Worm (Caenorhabditis elegans) whole organism, L1 larva: ENCODE measurements around the gene F07G11.2.
"Not testable (repeated sequence)": the region's sequence is repeated elsewhere in the genome, so short reads cannot be mapped to it uniquely, and the experiment has no call there.

ENCODE experiments used
- C04F5.9 ChIP-seq: sonication (generic microtip); optimal IDR thresholded peaks from 2 replicates; lab custom pipeline; 2016; ENCODE audit warnings: missing genetic modification characterization, missing compliant biosample characterization
- C34B4.2 ChIP-seq: sonication (generic microtip); optimal IDR thresholded peaks from 2 replicates; lab custom pipeline; 2017; ENCODE audit warnings: mild to moderate bottlenecking, missing genetic modification characterization, missing compliant biosample characterization
- F16B12.6 ChIP-seq: fragments of 150-350 bp; optimal IDR thresholded peaks from 2 replicates; lab custom pipeline; 2014; ENCODE audit warnings: missing biosample characterization, missing genetic modification characterization
- aly-2 ChIP-seq: fragments of 150-350 bp; optimal IDR thresholded peaks from 2 replicates; lab custom pipeline; 2014; ENCODE audit warnings: missing biosample characterization, missing genetic modification characterization
- blmp-1 ChIP-seq: fragments of 150-350 bp; optimal IDR thresholded peaks from 2 replicates; lab custom pipeline; 2014; ENCODE audit warnings: missing biosample characterization, missing genetic modification characterization
- ceh-63 ChIP-seq: fragments of 200-800 bp; sonication (Bioruptor generic); optimal IDR thresholded peaks from 2 replicates; lab custom pipeline; 2018; ENCODE audit warnings: mild to moderate bottlenecking, missing genetic modification characterization, missing compliant biosample characterization
- ceh-90 ChIP-seq: sonication (generic microtip); optimal IDR thresholded peaks from 2 replicates; lab custom pipeline; 2016; ENCODE audit warnings: missing genetic modification characterization, missing compliant biosample characterization
- dsc-1 ChIP-seq: sonication (generic microtip); optimal IDR thresholded peaks from 2 replicates; lab custom pipeline; 2016; ENCODE audit warnings: mild to moderate bottlenecking, missing genetic modification characterization, missing compliant biosample characterization
- efl-3 ChIP-seq: fragments of 200-800 bp; sonication (Bioruptor generic); optimal IDR thresholded peaks from 2 replicates; lab custom pipeline; 2018; ENCODE audit warnings: mild to moderate bottlenecking, missing genetic modification characterization, missing compliant biosample characterization
- egl-27 ChIP-seq, 2 experiments: fragments of 150-350 bp in 1 of 2; sonication (generic microtip); optimal IDR thresholded peaks; 3 replicates each; lab custom pipeline; 2017 to 2018; ENCODE audit warnings: missing biosample characterization in 2 of 2, missing genetic modification characterization in 2 of 2, missing genetic modification reagents in 2 of 2
- elt-2 ChIP-seq: sonication (generic microtip); optimal IDR thresholded peaks from 2 replicates; lab custom pipeline; 2016; ENCODE audit warnings: missing genetic modification characterization, mild to moderate bottlenecking, inconsistent platforms, missing compliant biosample characterization, missing genetic modification reagents
- ets-5 ChIP-seq: fragments of 200-800 bp; sonication (Bioruptor generic); IDR thresholded peaks from 2 replicates; pipeline ENCODE4 v1.3.6; 2022; ENCODE audit warnings: missing genetic modification characterization, missing compliant biosample characterization
- fkh-10 ChIP-seq: sonication (generic microtip); optimal IDR thresholded peaks from 2 replicates; lab custom pipeline; 2017; ENCODE audit warnings: missing biosample characterization, missing genetic modification reagents, missing genetic modification characterization
- fos-1 ChIP-seq: fragments of 150-350 bp; optimal IDR thresholded peaks from 2 replicates; lab custom pipeline; 2014; ENCODE audit warnings: missing biosample characterization, missing genetic modification characterization
- grh-1 ChIP-seq: fragments of 200-800 bp; sonication (Bioruptor generic); IDR thresholded peaks from 2 replicates; pipeline ENCODE4 v1.3.6; 2022; ENCODE audit warnings: missing genetic modification reagents, missing genetic modification characterization, missing compliant biosample characterization
- hpl-2 ChIP-seq: fragments of 150-350 bp; optimal IDR thresholded peaks from 2 replicates; lab custom pipeline; 2014; ENCODE audit warnings: missing biosample characterization, missing genetic modification reagents, missing genetic modification characterization
- irx-1 ChIP-seq: sonication (generic microtip); optimal IDR thresholded peaks from 2 replicates; lab custom pipeline; 2016; ENCODE audit warnings: missing genetic modification characterization, missing compliant biosample characterization
- lin-14 ChIP-seq: fragments of 200-800 bp; sonication (Bioruptor generic); optimal IDR thresholded peaks from 2 replicates; lab custom pipeline; 2018; ENCODE audit warnings: mild to moderate bottlenecking, missing genetic modification characterization, moderate library complexity, missing compliant biosample characterization
- lin-39 ChIP-seq: fragments of 150-350 bp; optimal IDR thresholded peaks from 2 replicates; lab custom pipeline; 2014; ENCODE audit warnings: missing biosample characterization, missing genetic modification reagents, missing genetic modification characterization
- lir-3 ChIP-seq: sonication (generic microtip); optimal IDR thresholded peaks from 2 replicates; lab custom pipeline; 2016; ENCODE audit warnings: mild to moderate bottlenecking, missing genetic modification characterization, moderate library complexity, missing compliant biosample characterization; ENCODE audit not compliant: poor library complexity
- lsy-2 ChIP-seq, 2 experiments: fragments of 150-350 bp; optimal IDR thresholded peaks; 2 replicates each; lab custom pipeline; 2014; ENCODE audit warnings: missing biosample characterization in 2 of 2, missing genetic modification characterization in 2 of 2
- mdl-1 ChIP-seq, 2 experiments: fragments of 150-350 bp; optimal IDR thresholded peaks; 2 replicates each; lab custom pipeline; 2014 to 2017; ENCODE audit warnings: missing biosample characterization in 2 of 2, missing genetic modification characterization in 2 of 2, inconsistent platforms in 1 of 2
- mep-1 ChIP-seq: fragments of 150-350 bp; optimal IDR thresholded peaks from 2 replicates; lab custom pipeline; 2014; ENCODE audit warnings: missing biosample characterization, missing genetic modification characterization
- nhr-237 ChIP-seq: fragments of 150-350 bp; optimal IDR thresholded peaks from 2 replicates; lab custom pipeline; 2014; ENCODE audit warnings: missing biosample characterization, missing genetic modification characterization
- nhr-28 ChIP-seq: fragments of 150-350 bp; optimal IDR thresholded peaks from 2 replicates; lab custom pipeline; 2014; ENCODE audit warnings: missing biosample characterization, missing genetic modification characterization
- nhr-47 ChIP-seq: sonication (generic microtip); optimal IDR thresholded peaks from 2 replicates; lab custom pipeline; 2016; ENCODE audit warnings: mild to moderate bottlenecking, missing genetic modification characterization, moderate library complexity, missing compliant biosample characterization
- nhr-71 ChIP-seq: sonication (generic microtip); optimal IDR thresholded peaks from 2 replicates; lab custom pipeline; 2016; ENCODE audit warnings: mild to moderate bottlenecking, missing genetic modification characterization, moderate library complexity, missing compliant biosample characterization
- nhr-77 ChIP-seq: fragments of 150-350 bp; optimal IDR thresholded peaks from 2 replicates; lab custom pipeline; 2014; ENCODE audit warnings: missing biosample characterization, missing genetic modification characterization
- nhr-84 ChIP-seq: sonication (generic microtip); optimal IDR thresholded peaks from 2 replicates; lab custom pipeline; 2017; ENCODE audit warnings: missing biosample characterization, missing genetic modification characterization
- nhr-90 ChIP-seq: sonication (generic microtip); optimal IDR thresholded peaks from 2 replicates; lab custom pipeline; 2016; ENCODE audit warnings: mild to moderate bottlenecking, missing genetic modification characterization, missing compliant biosample characterization; ENCODE audit not compliant: poor library complexity
- pqm-1 ChIP-seq: sonication (generic microtip); optimal IDR thresholded peaks from 3 replicates; lab custom pipeline; 2017; ENCODE audit warnings: missing biosample characterization, missing genetic modification characterization
- rnt-1 ChIP-seq: sonication (generic microtip); optimal IDR thresholded peaks from 2 replicates; lab custom pipeline; 2016; ENCODE audit warnings: mild to moderate bottlenecking, missing genetic modification characterization, moderate library complexity, missing compliant biosample characterization
- skn-1 ChIP-seq: fragments of 150-350 bp; optimal IDR thresholded peaks from 2 replicates; lab custom pipeline; 2014; ENCODE audit warnings: missing biosample characterization, missing genetic modification characterization
- snpc-4 ChIP-seq: fragments of 150-350 bp; optimal IDR thresholded peaks from 2 replicates; lab custom pipeline; 2014; ENCODE audit warnings: missing biosample characterization, missing genetic modification characterization
- sptf-1 ChIP-seq: fragments of 150-350 bp; optimal IDR thresholded peaks from 2 replicates; lab custom pipeline; 2014; ENCODE audit warnings: missing biosample characterization, missing genetic modification characterization
- swsn-7 ChIP-seq: sonication (generic microtip); optimal IDR thresholded peaks from 2 replicates; lab custom pipeline; 2016; ENCODE audit warnings: missing genetic modification characterization, missing compliant biosample characterization
- tlp-1 ChIP-seq: fragments of 150-350 bp; optimal IDR thresholded peaks from 2 replicates; lab custom pipeline; 2014; ENCODE audit warnings: missing biosample characterization, missing genetic modification characterization
- unc-30 ChIP-seq: sonication (generic microtip); optimal IDR thresholded peaks from 2 replicates; lab custom pipeline; 2017; ENCODE audit warnings: missing biosample characterization, missing genetic modification characterization
- unc-86 ChIP-seq: sonication (generic microtip); optimal IDR thresholded peaks from 2 replicates; lab custom pipeline; 2016; ENCODE audit warnings: missing genetic modification characterization, missing compliant biosample characterization
- unc-98 ChIP-seq: fragments of 200-800 bp; sonication (Bioruptor generic); IDR thresholded peaks from 2 replicates; pipeline ENCODE4 v1.3.6; 2022; ENCODE audit warnings: missing genetic modification characterization, missing compliant biosample characterization
- vab-15 ChIP-seq: sonication (generic microtip); optimal IDR thresholded peaks from 2 replicates; lab custom pipeline; 2017; ENCODE audit warnings: missing genotype, mild to moderate bottlenecking, missing genetic modification characterization, missing compliant biosample characterization

The F07G11.2 gene

DNA sequence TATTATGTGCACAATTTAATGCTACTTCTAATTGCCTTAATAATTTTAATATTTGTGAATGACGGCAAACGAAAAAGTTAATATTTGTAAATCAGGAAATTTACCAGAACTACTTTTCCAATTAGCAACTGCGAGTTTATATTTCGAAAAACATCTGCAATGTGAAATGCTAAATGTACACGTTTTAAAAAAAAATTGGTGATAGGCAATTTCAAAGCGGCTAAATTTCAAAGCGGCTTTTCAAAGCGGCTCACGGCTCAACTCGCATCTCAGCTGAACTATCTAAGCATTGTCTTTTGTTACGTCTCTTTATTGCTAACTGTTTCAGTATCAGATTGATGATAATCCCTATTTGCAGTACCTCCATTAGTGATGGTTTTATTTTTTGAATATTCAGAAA, 35.2 kb downstream of the F07G11.2 start, which contains the start of gene srh-187:
Gene srh-187 (minus strand): TSS at position 101 of the 400 bp plus-strand sequence.
- TF ChIP-seq lin-14, result no peak
- no peak for TF ChIP-seq egl-27 (tag; optimal IDR thresholded peaks at IDR 0.05; lab: Kevin White, UChicago)
- no peak for TF ChIP-seq ets-5
- no peak for TF ChIP-seq efl-3 (GFP tag; lab: Kevin White, UChicago)
- TF ChIP-seq lin-39 (tag; lab: Kevin White, UChicago), result no peak
- TF ChIP-seq nhr-71 (tag; lab: Kevin White, UChicago), result no peak
- TF ChIP-seq rnt-1, result no peak
- TF ChIP-seq lsy-2 (tag; optimal IDR thresholded peaks at IDR 0.05; lab: Kevin White, UChicago), result no peak
- no peak for TF ChIP-seq sptf-1 (tag; lab: Kevin White, UChicago)
- TF ChIP-seq nhr-28, result no peak
- TF ChIP-seq dsc-1 (tag; lab: Kevin White, UChicago), result no peak
- no peak for TF ChIP-seq mdl-1 (tag; optimal IDR thresholded peaks at IDR 0.05; lab: Kevin White, UChicago)
- TF ChIP-seq elt-2 (tag; lab: Kevin White, UChicago), result no peak
- no peak for TF ChIP-seq grh-1
- TF ChIP-seq aly-2 (tag; lab: Kevin White, UChicago), result no peak
- no peak for TF ChIP-seq skn-1 (tag; lab: Kevin White, UChicago)
- no peak for TF ChIP-seq tlp-1
- TF ChIP-seq lir-3 (tag; lab: Kevin White, UChicago), result no peak
- TF ChIP-seq nhr-84 (tag; lab: Kevin White, UChicago), result no peak

ce11 chrV:7341942-7342341, 37.3 kb downstream of the F07G11.2 start, which contains the start of the genes nhr-263 and nhr-148:
Gene nhr-263, minus strand, starts transcription at chrV:7342042.
Gene nhr-148, plus strand, starts transcription at chrV:7342156.
- TF ChIP-seq blmp-1 (peak; percentile 2), fos-1 (no peak), fkh-10 (GFP tag; lab: Kevin White, UChicago) (no peak)
- TF ChIP-seq, all 84 proteins: peak for 1

DNA sequence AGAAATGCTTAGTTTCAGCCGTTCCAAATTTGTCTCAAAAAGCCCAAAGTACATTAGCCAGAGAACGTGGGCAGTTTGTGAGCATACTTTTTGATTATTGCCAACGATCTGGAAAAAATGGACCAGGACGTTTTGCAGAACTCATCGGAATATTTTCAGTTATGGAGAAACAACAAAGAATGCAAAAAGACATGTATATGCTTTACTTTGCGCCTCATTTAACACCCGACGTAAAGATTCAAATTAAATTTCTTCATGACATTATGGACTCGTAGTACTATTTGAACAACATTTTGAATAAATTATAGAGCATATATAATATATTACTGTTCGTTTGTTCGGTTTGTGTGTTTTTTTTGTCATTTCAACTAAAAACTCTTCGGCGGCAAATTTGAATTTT, 38.9 kb downstream of the F07G11.2 start, which contains the start of gene srh-244:
Gene srh-244 (plus strand): TSS at position 301 of the 400 bp plus-strand sequence.
- TF ChIP-seq rnt-1 (no peak), F16B12.6 (no peak), unc-86 (tag; lab: Kevin White, UChicago) (no peak), fos-1 (no peak), C34B4.2 (tag; lab: Kevin White, UChicago) (no peak), nhr-47 (tag; lab: Kevin White, UChicago) (no peak), C04F5.9 (tag; lab: Kevin White, UChicago) (no peak), nhr-237 (tag; lab: Kevin White, UChicago) (no peak), snpc-4 (no peak), irx-1 (no peak), swsn-7 (tag; lab: Kevin White, UChicago) (no peak)

- not testable (repeated sequence) for TF ChIP-seq unc-98 (GFP tag; lab: Robert Waterston, UW); pqm-1 (tag; lab: Kevin White, UChicago); ceh-63
- TF ChIP-seq, all 84 proteins: peak for 0; not testable (repeated sequence) for 84
These were observed 40.9 kb downstream of the F07G11.2 start, which contains the start of gene nhr-147 for ce11 chrV:7345494-7345893. Gene nhr-147, plus strand, starts transcription at chrV:7345794.

- TF ChIP-seq unc-30 (tag; lab: Kevin White, UChicago), result no peak
- TF ChIP-seq grh-1, result no peak
- no peak for TF ChIP-seq lsy-2 (tag; optimal IDR thresholded peaks at IDR 0.05; lab: Kevin White, UChicago)
- no peak for TF ChIP-seq swsn-7 (tag; lab: Kevin White, UChicago)
- TF ChIP-seq nhr-90 (tag; lab: Kevin White, UChicago), result no peak
- TF ChIP-seq nhr-77 (tag; lab: Kevin White, UChicago), result no peak
- no peak for TF ChIP-seq ceh-90 (tag; lab: Kevin White, UChicago)
- TF ChIP-seq mep-1 (tag; lab: Kevin White, UChicago), result no peak
- no peak for TF ChIP-seq vab-15 (tag; lab: Kevin White, UChicago)
- no peak for TF ChIP-seq hpl-2 (GFP tag; lab: Kevin White, UChicago)
- TF ChIP-seq lir-3 (tag; lab: Kevin White, UChicago), result no peak
These were observed 44.9 kb downstream of the F07G11.2 start, which contains the start of gene nhr-149 for ce11 chrV:7349541-7349940. Gene nhr-149, minus strand, starts transcription at chrV:7349641.
